Worm (Caenorhabditis elegans) whole organism, early embryonic: ENCODE measurements around the gene dnj-15.

Experiments
- pes-1 ChIP-seq: fragments of 200-800 bp; sonication (Bioruptor generic); IDR thresholded peaks from 2 replicates; pipeline ENCODE4 v1.3.6; 2022; ENCODE audit warnings: missing genetic modification reagents, missing genetic modification characterization, missing compliant biosample characterization
- scrt-1 ChIP-seq: fragments of 200-800 bp; sonication (Bioruptor generic); IDR thresholded peaks from 2 replicates; pipeline ENCODE4 v1.3.6; 2022; ENCODE audit warnings: missing genetic modification characterization, missing compliant biosample characterization
- sea-1 ChIP-seq: fragments of 200-800 bp; sonication (Bioruptor generic); conservative IDR thresholded peaks from 2 replicates; pipeline ENCODE4 v1.3.6; 2022; ENCODE audit warnings: missing genetic modification characterization, missing compliant biosample characterization

- no peak for TF ChIP-seq scrt-1
- TF ChIP-seq pes-1 (GFP tag; lab: Robert Waterston, UW) = no peak
- no peak for TF ChIP-seq sea-1 (GFP tag; lab: Robert Waterston, UW)
These were observed 2.4 kb upstream of the dnj-15 start, which contains the start of gene rnp-3 for ce11 chrIV:4173789-4174188.
